Worm (Caenorhabditis elegans) whole organism, midembryonic: ENCODE data around the gene oac-7.

ENCODE experiments used
- klf-2 ChIP-seq: fragments of 200-800 bp; sonication (Bioruptor generic); conservative IDR thresholded peaks from 2 replicates; pipeline ENCODE4 v1.3.6; 2022; ENCODE audit warnings: missing genetic modification reagents, missing genetic modification characterization, missing compliant biosample characterization
- ref-1 ChIP-seq: fragments of 200-800 bp; sonication (Bioruptor generic); conservative IDR thresholded peaks from 2 replicates; pipeline ENCODE4 v1.3.6; 2022; ENCODE audit warnings: missing genetic modification reagents, missing genetic modification characterization, missing compliant biosample characterization
- ztf-29 ChIP-seq: fragments of 200-800 bp; sonication (Bioruptor generic); IDR thresholded peaks from 2 replicates; pipeline ENCODE4 v1.3.6; 2022; ENCODE audit warnings: missing genetic modification reagents, missing genetic modification characterization, missing compliant biosample characterization

ce11 chrV:16299834-16300233 is 9.8 kb upstream of the oac-7 start:
- TF ChIP-seq klf-2 (GFP tag; lab: Robert Waterston, UW) = no peak
- TF ChIP-seq ztf-29 (GFP tag; lab: Robert Waterston, UW) = no peak
- TF ChIP-seq ref-1 = no peak
